Worm (Caenorhabditis elegans): ENCODE measurements around the gene nac-2.

nac-2 gene

DNA sequence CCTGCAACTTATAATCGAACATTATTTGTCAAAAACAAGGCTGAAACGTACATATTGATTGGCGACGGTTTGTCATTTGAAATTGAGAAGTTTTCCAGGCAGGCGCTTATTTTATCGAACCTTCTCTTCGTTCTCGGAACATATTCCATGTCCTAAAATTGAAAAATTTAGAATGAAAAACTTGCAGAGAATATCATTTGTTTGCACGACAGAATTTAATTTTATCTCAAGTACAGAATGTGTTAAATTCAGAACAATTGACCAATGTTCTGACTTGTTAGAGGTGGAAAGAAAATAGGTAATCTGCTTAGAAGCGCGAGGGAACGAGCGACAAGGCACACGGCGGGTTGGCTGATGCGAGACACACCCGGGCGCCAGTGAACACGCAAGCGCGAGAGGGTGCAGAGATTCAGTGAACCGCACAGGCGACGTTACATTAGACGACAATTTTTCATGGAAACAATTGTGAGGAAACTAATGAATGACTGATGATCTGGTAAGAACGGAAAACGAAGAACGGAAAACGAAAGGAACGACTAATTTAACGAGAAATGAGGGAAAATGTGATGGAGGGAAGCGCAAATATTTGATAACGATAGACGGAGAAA, 9.4 kb upstream of the nac-2 start (continued):
- peak; percentile 39 for TF ChIP-seq T20F7.1 (GFP tag; optimal IDR thresholded peaks at IDR 0.05)
- peak; percentile 69 for TF ChIP-seq Y48G9A.11 (GFP tag; IDR thresholded peaks at IDR 0.05)
- no peak; the same call in 1 of the 2 replicates for TF ChIP-seq php-3 (GFP tag; IDR thresholded peaks at IDR 0.05)
- peak; percentile 68 for TF ChIP-seq hlh-11 (tag; optimal IDR thresholded peaks at IDR 0.05)
- TF ChIP-seq nhr-102 (tag; optimal IDR thresholded peaks at IDR 0.05), result no peak
- no peak for TF ChIP-seq unc-39 (tag; optimal IDR thresholded peaks at IDR 0.05)
- peak in 1 of 2 experiments; percentile 29 for TF ChIP-seq daf-16 (GFP tag; optimal IDR thresholded peaks at IDR 0.05)
- peak; percentile 6 for TF ChIP-seq daf-16 (tag; optimal IDR thresholded peaks at IDR 0.05)
- no peak for TF ChIP-seq nhr-10 (tag; optimal IDR thresholded peaks at IDR 0.05)
- peak; percentile 37 for TF ChIP-seq lin-13 (GFP tag; optimal IDR thresholded peaks at IDR 0.05)
- TF ChIP-seq aly-2 (tag; optimal IDR thresholded peaks at IDR 0.05), result no peak
- TF ChIP-seq mxl-2 (GFP tag; conservative IDR thresholded peaks at IDR 0.05), result no peak
- no peak for TF ChIP-seq snpc-4 (tag; optimal IDR thresholded peaks at IDR 0.05)
- no peak for TF ChIP-seq mdl-1 (tag; optimal IDR thresholded peaks at IDR 0.05)
- TF ChIP-seq set-16 (GFP tag; IDR thresholded peaks at IDR 0.05), result peak; percentile 74
- no peak for TF ChIP-seq nhr-48 (tag; optimal IDR thresholded peaks at IDR 0.05)
- no peak for TF ChIP-seq nhr-76 (tag; optimal IDR thresholded peaks at IDR 0.05)
- TF ChIP-seq snpc-1.2 (GFP tag; IDR thresholded peaks at IDR 0.05), result no peak
- peak; percentile 44; the same call in 1 of the 2 replicates for TF ChIP-seq zip-11 (GFP tag; IDR thresholded peaks at IDR 0.05)
- TF ChIP-seq sdz-12 (GFP tag; optimal IDR thresholded peaks at IDR 0.05), result no peak
- 0 out of 2 replicates have a peak, but pooled peaks have one; percentile 24 for TF ChIP-seq tra-1 (GFP tag; IDR thresholded peaks at IDR 0.05)
- peak; percentile 79 for TF ChIP-seq zfp-3 (GFP tag; conservative IDR thresholded peaks at IDR 0.05)
- no peak for TF ChIP-seq nhr-77 (tag; optimal IDR thresholded peaks at IDR 0.05)
- no peak for TF ChIP-seq ceh-28 (tag; optimal IDR thresholded peaks at IDR 0.05)
- peak; percentile 4 for TF ChIP-seq dve-1 (tag; optimal IDR thresholded peaks at IDR 0.05; ENCODE audit: insufficient read depth)
- TF ChIP-seq lin-38 (GFP tag; IDR thresholded peaks at IDR 0.05), result peak; percentile 40; the same call in 1 of the 2 replicates
- TF ChIP-seq F26F4.8 (GFP tag; conservative IDR thresholded peaks at IDR 0.05), result 0 out of 2 replicates have a peak, but pooled peaks have one; percentile 42
- TF ChIP-seq ZK337.2 (GFP tag; IDR thresholded peaks at IDR 0.05), result no peak
- peak; percentile 65 for TF ChIP-seq hlh-30 (tag; optimal IDR thresholded peaks at IDR 0.05; ENCODE audit: insufficient read depth)
- TF ChIP-seq zip-2 (tag; optimal IDR thresholded peaks at IDR 0.05), result no peak
- TF ChIP-seq mes-2 (tag; optimal IDR thresholded peaks at IDR 0.05; ENCODE audit: poor library complexity, severe bottlenecking), result peak; percentile 59
- no peak for TF ChIP-seq arid-1 (GFP tag; conservative IDR thresholded peaks at IDR 0.05)
- TF ChIP-seq unc-62 (GFP tag; optimal IDR thresholded peaks at IDR 0.05 in 1 of 2), result peak in 1 of 2 experiments; percentile 97
- TF ChIP-seq unc-62 (tag; optimal IDR thresholded peaks at IDR 0.05), result no peak
- TF ChIP-seq nhr-11 (tag; optimal IDR thresholded peaks at IDR 0.05), result peak; percentile 14
- no peak for TF ChIP-seq fos-1 (tag; optimal IDR thresholded peaks at IDR 0.05)
- no peak for TF ChIP-seq egl-27 (tag; optimal IDR thresholded peaks at IDR 0.05)
- TF ChIP-seq dmd-9 (GFP tag; IDR thresholded peaks at IDR 0.05), result 0 out of 2 replicates have a peak, but pooled peaks have one; percentile 7
- peak; percentile 54 for TF ChIP-seq mep-1 (tag; optimal IDR thresholded peaks at IDR 0.05)
- peak; percentile 11 for TF ChIP-seq dpl-1 (GFP tag; optimal IDR thresholded peaks at IDR 0.05)

DNA sequence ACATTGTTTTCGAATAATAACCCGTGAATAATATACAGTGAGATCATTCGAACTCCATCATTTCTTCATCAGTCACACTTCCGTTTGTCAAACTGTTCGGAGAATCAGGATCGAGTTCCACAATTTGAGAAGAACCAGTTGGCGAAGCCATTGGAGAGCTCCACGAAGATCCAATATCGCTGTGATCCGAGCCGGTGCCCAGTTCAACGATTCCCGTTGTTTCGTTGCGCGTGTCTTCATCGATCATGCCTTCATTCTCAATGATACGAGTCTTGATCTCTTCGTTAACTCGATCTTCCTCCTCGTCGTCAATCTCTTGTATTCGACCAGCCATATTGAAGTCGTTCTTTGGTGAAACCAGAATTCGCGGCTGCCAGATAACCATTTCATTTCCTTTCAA, 8.6 kb upstream of the nac-2 start:
- TF ChIP-seq madf-5 (GFP tag; IDR thresholded peaks at IDR 0.05) (0 out of 4 replicates have a peak, but pooled peaks of 1 of the 2 experiments have one; percentile 6), dmd-6 (GFP tag; IDR thresholded peaks at IDR 0.05) (no peak), zfp-3 (GFP tag; conservative IDR thresholded peaks at IDR 0.05) (no peak), mxl-3 (GFP tag; optimal IDR thresholded peaks at IDR 0.05) (no peak), mxl-2 (GFP tag; conservative IDR thresholded peaks at IDR 0.05) (peak; percentile 49; the same call in 1 of the 2 replicates), tra-1 (GFP tag; IDR thresholded peaks at IDR 0.05) (0 out of 2 replicates have a peak, but pooled peaks have one; percentile 9), ZK337.2 (GFP tag; IDR thresholded peaks at IDR 0.05) (0 out of 2 replicates have a peak, but pooled peaks have one; percentile 54)
